Worm (Caenorhabditis elegans) whole organism, L1 larva: ENCODE data around the gene srw-87.
A peak's percentile ranks its signal among the peaks of the same experiment; 100 is the strongest.

ENCODE experiments used
- C04F5.9 ChIP-seq: sonication (generic microtip); optimal IDR thresholded peaks from 2 replicates; lab custom pipeline; 2016; ENCODE audit warnings: missing genetic modification characterization, missing compliant biosample characterization
- C16A3.4 ChIP-seq: fragments of 150-350 bp; optimal IDR thresholded peaks from 2 replicates; lab custom pipeline; 2014; ENCODE audit warnings: missing biosample characterization, missing genetic modification characterization
- C34B4.2 ChIP-seq: sonication (generic microtip); optimal IDR thresholded peaks from 2 replicates; lab custom pipeline; 2017; ENCODE audit warnings: mild to moderate bottlenecking, missing genetic modification characterization, missing compliant biosample characterization
- F16B12.6 ChIP-seq: fragments of 150-350 bp; optimal IDR thresholded peaks from 2 replicates; lab custom pipeline; 2014; ENCODE audit warnings: missing biosample characterization, missing genetic modification characterization
- Y116A8C.19 ChIP-seq: sonication (generic microtip); optimal IDR thresholded peaks from 2 replicates; lab custom pipeline; 2016; ENCODE audit warnings: missing compliant biosample characterization, missing genetic modification characterization, borderline replicate concordance
- aha-1 ChIP-seq: fragments of 150-350 bp; optimal IDR thresholded peaks from 2 replicates; lab custom pipeline; 2014; ENCODE audit warnings: missing biosample characterization, missing genetic modification characterization
- alr-1 ChIP-seq: fragments of 200-800 bp; sonication (Bioruptor generic); optimal IDR thresholded peaks from 2 replicates; lab custom pipeline; 2018; ENCODE audit warnings: borderline replicate concordance, mild to moderate bottlenecking, missing genetic modification characterization, missing compliant biosample characterization
- blmp-1 ChIP-seq: fragments of 150-350 bp; optimal IDR thresholded peaks from 2 replicates; lab custom pipeline; 2014; ENCODE audit warnings: missing biosample characterization, missing genetic modification characterization
- ceh-82 ChIP-seq, 3 experiments: fragments of 150-350 bp in 1 of 3; sonication (generic microtip) in 2 of 3; optimal IDR thresholded peaks; 2 replicates each; lab custom pipeline; 2014 to 2017; ENCODE audit warnings: missing biosample characterization in 3 of 3, missing genetic modification characterization in 3 of 3
- ceh-90 ChIP-seq: sonication (generic microtip); optimal IDR thresholded peaks from 2 replicates; lab custom pipeline; 2016; ENCODE audit warnings: missing genetic modification characterization, missing compliant biosample characterization
- dpl-1 ChIP-seq, 3 experiments: fragments of 150-350 bp in 2 of 3; sonication (generic microtip) in 1 of 3; optimal IDR thresholded peaks; 2 replicates each; lab custom pipeline; 2014 to 2017; ENCODE audit warnings: missing biosample characterization in 3 of 3, missing genetic modification characterization in 3 of 3, missing genetic modification reagents in 3 of 3
- efl-3 ChIP-seq: fragments of 200-800 bp; sonication (Bioruptor generic); optimal IDR thresholded peaks from 2 replicates; lab custom pipeline; 2018; ENCODE audit warnings: mild to moderate bottlenecking, missing genetic modification characterization, missing compliant biosample characterization
- egl-27 ChIP-seq, 2 experiments: fragments of 150-350 bp in 1 of 2; sonication (generic microtip); optimal IDR thresholded peaks; 3 replicates each; lab custom pipeline; 2017 to 2018; ENCODE audit warnings: missing biosample characterization in 2 of 2, missing genetic modification characterization in 2 of 2, missing genetic modification reagents in 2 of 2
- grh-1 ChIP-seq: fragments of 200-800 bp; sonication (Bioruptor generic); IDR thresholded peaks from 2 replicates; pipeline ENCODE4 v1.3.6; 2022; ENCODE audit warnings: missing genetic modification reagents, missing genetic modification characterization, missing compliant biosample characterization
- hpl-2 ChIP-seq: fragments of 150-350 bp; optimal IDR thresholded peaks from 2 replicates; lab custom pipeline; 2014; ENCODE audit warnings: missing biosample characterization, missing genetic modification reagents, missing genetic modification characterization
- irx-1 ChIP-seq: sonication (generic microtip); optimal IDR thresholded peaks from 2 replicates; lab custom pipeline; 2016; ENCODE audit warnings: missing genetic modification characterization, missing compliant biosample characterization
- jun-1 ChIP-seq: fragments of 150-350 bp; optimal IDR thresholded peaks from 2 replicates; lab custom pipeline; 2014; ENCODE audit warnings: missing biosample characterization, missing genetic modification reagents, missing genetic modification characterization
- lin-13 ChIP-seq: fragments of 150-350 bp; optimal IDR thresholded peaks from 2 replicates; lab custom pipeline; 2014; ENCODE audit warnings: missing biosample characterization, missing genetic modification reagents, missing genetic modification characterization
- lin-14 ChIP-seq: fragments of 200-800 bp; sonication (Bioruptor generic); optimal IDR thresholded peaks from 2 replicates; lab custom pipeline; 2018; ENCODE audit warnings: mild to moderate bottlenecking, missing genetic modification characterization, moderate library complexity, missing compliant biosample characterization
- lin-15B ChIP-seq: fragments of 150-350 bp; sonication (generic microtip); optimal IDR thresholded peaks from 3 replicates; lab custom pipeline; 2014; ENCODE audit warnings: missing biosample characterization, missing genetic modification characterization
- lin-35 ChIP-seq, 2 experiments: fragments of 150-350 bp; optimal IDR thresholded peaks; 2 replicates each; lab custom pipeline; 2014; ENCODE audit warnings: missing biosample characterization in 2 of 2, missing genetic modification characterization in 2 of 2, missing genetic modification reagents in 2 of 2
- lir-3 ChIP-seq: sonication (generic microtip); optimal IDR thresholded peaks from 2 replicates; lab custom pipeline; 2016; ENCODE audit warnings: mild to moderate bottlenecking, missing genetic modification characterization, moderate library complexity, missing compliant biosample characterization; ENCODE audit not compliant: poor library complexity
- mef-2 ChIP-seq: fragments of 150-350 bp; optimal IDR thresholded peaks from 2 replicates; lab custom pipeline; 2014; ENCODE audit warnings: missing biosample characterization, missing genetic modification characterization
- nhr-11 ChIP-seq: fragments of 150-350 bp; optimal IDR thresholded peaks from 2 replicates; lab custom pipeline; 2014; ENCODE audit warnings: missing biosample characterization, missing genetic modification characterization
- nhr-12 ChIP-seq: sonication (generic microtip); optimal IDR thresholded peaks from 2 replicates; lab custom pipeline; 2017; ENCODE audit warnings: missing biosample characterization, missing genetic modification characterization
- nhr-20 ChIP-seq: sonication (generic microtip); optimal IDR thresholded peaks from 2 replicates; lab custom pipeline; 2016; ENCODE audit warnings: mild to moderate bottlenecking, missing genetic modification characterization, missing compliant biosample characterization
- nhr-28 ChIP-seq: fragments of 150-350 bp; optimal IDR thresholded peaks from 2 replicates; lab custom pipeline; 2014; ENCODE audit warnings: missing biosample characterization, missing genetic modification characterization
- nhr-47 ChIP-seq: sonication (generic microtip); optimal IDR thresholded peaks from 2 replicates; lab custom pipeline; 2016; ENCODE audit warnings: mild to moderate bottlenecking, missing genetic modification characterization, moderate library complexity, missing compliant biosample characterization
- nhr-71 ChIP-seq: sonication (generic microtip); optimal IDR thresholded peaks from 2 replicates; lab custom pipeline; 2016; ENCODE audit warnings: mild to moderate bottlenecking, missing genetic modification characterization, moderate library complexity, missing compliant biosample characterization
- nhr-77 ChIP-seq: fragments of 150-350 bp; optimal IDR thresholded peaks from 2 replicates; lab custom pipeline; 2014; ENCODE audit warnings: missing biosample characterization, missing genetic modification characterization
- nhr-84 ChIP-seq: sonication (generic microtip); optimal IDR thresholded peaks from 2 replicates; lab custom pipeline; 2017; ENCODE audit warnings: missing biosample characterization, missing genetic modification characterization
- nhr-85 ChIP-seq: sonication (generic microtip); peaks from one replicate; lab custom pipeline; 2016; ENCODE audit warnings: missing genetic modification characterization, inconsistent platforms, missing compliant biosample characterization
- pag-3 ChIP-seq: sonication (generic microtip); optimal IDR thresholded peaks from 2 replicates; lab custom pipeline; 2017; ENCODE audit warnings: missing genetic modification characterization, mild to moderate bottlenecking, missing compliant biosample characterization, antibody characterized with exemption, borderline replicate concordance; ENCODE audit not compliant: insufficient read depth
- pax-3 ChIP-seq: fragments of 200-800 bp; sonication (Bioruptor generic); optimal IDR thresholded peaks from 2 replicates; lab custom pipeline; 2018; ENCODE audit warnings: mild to moderate bottlenecking, missing genetic modification characterization, moderate library complexity, missing compliant biosample characterization
- rnt-1 ChIP-seq: sonication (generic microtip); optimal IDR thresholded peaks from 2 replicates; lab custom pipeline; 2016; ENCODE audit warnings: mild to moderate bottlenecking, missing genetic modification characterization, moderate library complexity, missing compliant biosample characterization
- skn-1 ChIP-seq: fragments of 150-350 bp; optimal IDR thresholded peaks from 2 replicates; lab custom pipeline; 2014; ENCODE audit warnings: missing biosample characterization, missing genetic modification characterization
- snpc-4 ChIP-seq: fragments of 150-350 bp; optimal IDR thresholded peaks from 2 replicates; lab custom pipeline; 2014; ENCODE audit warnings: missing biosample characterization, missing genetic modification characterization
- snu-23 ChIP-seq: sonication (generic microtip); optimal IDR thresholded peaks from 2 replicates; lab custom pipeline; 2016; ENCODE audit warnings: missing genetic modification characterization, missing compliant biosample characterization
- sptf-1 ChIP-seq: fragments of 150-350 bp; optimal IDR thresholded peaks from 2 replicates; lab custom pipeline; 2014; ENCODE audit warnings: missing biosample characterization, missing genetic modification characterization
- sup-37 ChIP-seq: fragments of 200-800 bp; sonication (Bioruptor generic); optimal IDR thresholded peaks from 2 replicates; lab custom pipeline; 2018; ENCODE audit warnings: mild to moderate bottlenecking, missing genetic modification characterization, missing compliant biosample characterization
- tbx-2 ChIP-seq: sonication (generic microtip); optimal IDR thresholded peaks from 2 replicates; lab custom pipeline; 2016; ENCODE audit warnings: missing genetic modification characterization, missing compliant biosample characterization
- tlp-1 ChIP-seq: fragments of 150-350 bp; optimal IDR thresholded peaks from 2 replicates; lab custom pipeline; 2014; ENCODE audit warnings: missing biosample characterization, missing genetic modification characterization
- unc-86 ChIP-seq: sonication (generic microtip); optimal IDR thresholded peaks from 2 replicates; lab custom pipeline; 2016; ENCODE audit warnings: missing genetic modification characterization, missing compliant biosample characterization
- unc-98 ChIP-seq: fragments of 200-800 bp; sonication (Bioruptor generic); IDR thresholded peaks from 2 replicates; pipeline ENCODE4 v1.3.6; 2022; ENCODE audit warnings: missing genetic modification characterization, missing compliant biosample characterization
- vab-15 ChIP-seq: sonication (generic microtip); optimal IDR thresholded peaks from 2 replicates; lab custom pipeline; 2017; ENCODE audit warnings: missing genotype, mild to moderate bottlenecking, missing genetic modification characterization, missing compliant biosample characterization
- zag-1 ChIP-seq: fragments of 150-350 bp; optimal IDR thresholded peaks from 2 replicates; lab custom pipeline; 2014; ENCODE audit warnings: missing biosample characterization, missing genetic modification characterization
- zip-4 ChIP-seq: fragments of 200-800 bp; sonication (Bioruptor generic); optimal IDR thresholded peaks from 2 replicates; lab custom pipeline; 2018; ENCODE audit warnings: mild to moderate bottlenecking, missing genetic modification characterization, moderate library complexity, missing compliant biosample characterization
- ztf-11 ChIP-seq, 2 experiments: sonication (generic microtip); optimal IDR thresholded peaks; 2 replicates each; lab custom pipeline; 2016 to 2017; ENCODE audit warnings: missing genetic modification characterization in 2 of 2, missing biosample characterization in 1 of 2, missing compliant biosample characterization in 1 of 2
- ztf-4 ChIP-seq: fragments of 150-350 bp; optimal IDR thresholded peaks from 2 replicates; lab custom pipeline; 2014; ENCODE audit warnings: missing biosample characterization, missing genetic modification characterization

The srw-87 gene

ce11 chrV:16350775-16351378, 14.5 kb downstream of the srw-87 start (continued):
- TF ChIP-seq lin-35 (GFP tag; optimal IDR thresholded peaks at IDR 0.05; lab: Kevin White, UChicago) (peak; percentile 46 to 51), irx-1 (no peak), snu-23 (GFP tag; lab: Kevin White, UChicago) (peak; percentile 48), snpc-4 (tag; lab: Kevin White, UChicago) (peak; percentile 28), grh-1 (GFP tag; lab: Robert Waterston, UW) (no peak), C16A3.4 (tag; lab: Kevin White, UChicago) (no peak), mef-2 (tag; lab: Kevin White, UChicago) (no peak), nhr-11 (tag; lab: Kevin White, UChicago) (no peak), pag-3 (tag; lab: Kevin White, UChicago) (no peak), sup-37 (GFP tag; lab: Kevin White, UChicago) (no peak), nhr-77 (no peak), jun-1 (tag; lab: Kevin White, UChicago) (peak; percentile 25), lin-13 (no peak), ceh-82 (tag; optimal IDR thresholded peaks at IDR 0.05; lab: Kevin White, UChicago) (peak in 2 of 3 experiments; percentile 7 to 72), tbx-2 (tag; lab: Kevin White, UChicago) (peak; percentile 40), nhr-12 (no peak), F16B12.6 (tag; lab: Kevin White, UChicago) (no peak), ztf-4 (tag; lab: Kevin White, UChicago) (no peak), nhr-28 (tag; lab: Kevin White, UChicago) (no peak), alr-1 (tag; lab: Kevin White, UChicago) (no peak), nhr-20 (tag; lab: Kevin White, UChicago) (peak; percentile 57), nhr-47 (peak; percentile 67), sptf-1 (tag; lab: Kevin White, UChicago) (no peak), zip-4 (GFP tag; lab: Kevin White, UChicago) (no peak), lir-3 (tag; lab: Kevin White, UChicago) (no peak), efl-3 (GFP tag; lab: Kevin White, UChicago) (no peak), rnt-1 (tag; lab: Kevin White, UChicago) (peak; percentile 87), lin-15B (no peak), dpl-1 (GFP tag; optimal IDR thresholded peaks at IDR 0.05; lab: Kevin White, UChicago) (peak in 2 of 3 experiments; percentile 28 to 40), ceh-90 (no peak), vab-15 (tag; lab: Kevin White, UChicago) (no peak)

DNA sequence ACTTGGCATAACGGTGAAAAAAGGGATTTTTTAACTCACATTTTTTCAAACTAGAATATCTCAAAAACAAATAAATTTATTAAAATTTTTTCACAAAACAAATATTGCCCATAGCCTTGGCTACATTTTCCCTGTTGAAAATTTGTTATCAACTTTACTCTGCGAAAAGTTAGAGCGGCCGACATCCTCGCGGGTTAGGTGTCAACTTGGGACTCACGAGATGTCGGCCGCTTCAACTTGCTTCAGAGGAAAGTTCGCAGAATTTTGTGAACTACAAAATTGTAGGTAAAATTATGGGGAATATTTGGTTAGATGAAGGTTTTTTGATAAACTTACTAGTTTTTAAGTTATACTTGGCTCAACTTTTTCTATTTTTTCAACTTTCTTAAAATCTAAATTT, 15.3 kb downstream of the srw-87 start:
- peak; percentile 85 for TF ChIP-seq snpc-4 (tag; lab: Kevin White, UChicago)
- TF ChIP-seq nhr-12, result no peak
- no peak for TF ChIP-seq hpl-2 (GFP tag; lab: Kevin White, UChicago)
- TF ChIP-seq, all 84 proteins: peak for 1

DNA sequence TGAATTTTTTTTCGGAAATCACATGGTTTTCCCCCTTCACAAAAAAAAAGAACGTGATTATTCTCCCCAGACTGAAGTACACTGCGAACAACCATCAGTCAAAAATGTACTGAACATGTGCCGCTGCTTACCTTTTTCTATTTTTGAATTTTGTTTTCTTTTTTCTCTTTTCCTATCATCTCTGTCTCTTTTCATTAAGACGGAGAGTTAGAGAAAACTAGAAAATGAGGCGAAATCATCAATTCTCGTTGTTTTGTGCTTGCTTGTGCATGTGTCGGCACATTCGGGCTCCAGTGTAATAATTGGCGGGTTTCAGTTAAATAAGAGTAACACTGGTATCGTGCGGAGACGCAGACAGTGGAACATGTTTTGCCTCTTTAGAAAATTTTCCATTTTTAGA, 15.9 kb downstream of the srw-87 start:
- TF ChIP-seq zag-1 (no peak), unc-86 (no peak), nhr-85 (peak; percentile 36), unc-98 (GFP tag; lab: Robert Waterston, UW) (no peak), C34B4.2 (no peak), lin-14 (GFP tag; lab: Kevin White, UChicago) (peak; percentile 72), nhr-71 (tag; lab: Kevin White, UChicago) (peak; percentile 58), lir-3 (tag; lab: Kevin White, UChicago) (no peak), rnt-1 (tag; lab: Kevin White, UChicago) (peak; percentile 67), egl-27 (tag; optimal IDR thresholded peaks at IDR 0.05; lab: Kevin White, UChicago) (no peak), zip-4 (GFP tag; lab: Kevin White, UChicago) (no peak), pax-3 (tag; lab: Kevin White, UChicago) (no peak), tlp-1 (tag; lab: Kevin White, UChicago) (no peak), aha-1 (tag; lab: Kevin White, UChicago) (no peak), blmp-1 (no peak), skn-1 (tag; lab: Kevin White, UChicago) (peak; percentile 28), ztf-11 (tag; optimal IDR thresholded peaks at IDR 0.05; lab: Kevin White, UChicago) (no peak), sup-37 (GFP tag; lab: Kevin White, UChicago) (no peak), lin-35 (GFP tag; optimal IDR thresholded peaks at IDR 0.05; lab: Kevin White, UChicago) (peak in 1 of 2 experiments; percentile 61), nhr-20 (tag; lab: Kevin White, UChicago) (peak; percentile 43), C04F5.9 (tag; lab: Kevin White, UChicago) (no peak), dpl-1 (GFP tag; optimal IDR thresholded peaks at IDR 0.05; lab: Kevin White, UChicago) (peak in 1 of 3 experiments; percentile 13), nhr-84 (tag; lab: Kevin White, UChicago) (no peak), Y116A8C.19 (no peak)
